Comparison of ENCODE assay signal across 2 fruit fly cellular contexts in genomic region chr3R:10868427-10868962, dm6.
A peak's percentile ranks its signal among the peaks of the same experiment; 100 is the strongest.
TF ChIP-seq lines count a peak whose summit lies in the region.

SelR (minus strand) TSS chr3R:10868642.
Tsp86D (plus strand) TSS chr3R:10868708.

TF ChIP-seq in whole organism, adult, 20 proteins besides CTCF, POLR2A, EP300 and RAD21 (continued from another document):
- TF ChIP-seq CG12768 (GFP tag; optimal IDR thresholded peaks at IDR 0.05; lab: Kevin White, UChicago) (peak; percentile 54), Hr96 (GFP tag; optimal IDR thresholded peaks at IDR 0.05; lab: Kevin White, UChicago) (no peak)

TF ChIP-seq in whole organism, embryonic, 481 proteins besides CTCF, POLR2A, EP300 and RAD21 (continued from another document and continues in another):
- peak; percentile 62 for TF ChIP-seq CHES-1-like (GFP tag; optimal IDR thresholded peaks at IDR 0.05; lab: Kevin White, UChicago)
- TF ChIP-seq CG10979 (tag; optimal IDR thresholded peaks at IDR 0.05; lab: Kevin White, UChicago) = peak; percentile 24
- TF ChIP-seq pho (GFP tag; optimal IDR thresholded peaks at IDR 0.05; lab: Kevin White, UChicago) = peak; percentile 22
- no peak for TF ChIP-seq CG1832 (GFP tag; optimal IDR thresholded peaks at IDR 0.05; lab: Kevin White, UChicago)
- peak; percentile 75 for TF ChIP-seq CG17829 (tag; optimal IDR thresholded peaks at IDR 0.05; lab: Kevin White, UChicago)
- no peak for TF ChIP-seq CG17612 (GFP tag; IDR thresholded peaks at IDR 0.05; lab: Robert Waterston, UW)
- peak; percentile 60 for TF ChIP-seq knrl (GFP tag; IDR thresholded peaks at IDR 0.05; lab: Robert Waterston, UW; ENCODE audit: partially characterized antibody)
- TF ChIP-seq Optix (GFP tag; IDR thresholded peaks at IDR 0.05; lab: Robert Waterston, UW) = 0 out of 3 replicates have a peak, but pooled peaks have one; percentile 33
- TF ChIP-seq CG1603 (tag; optimal IDR thresholded peaks at IDR 0.05; lab: Kevin White, UChicago) = peak; percentile 69
- TF ChIP-seq CG3726 (GFP tag; IDR thresholded peaks at IDR 0.05; lab: Robert Waterston, UW) = no peak
- TF ChIP-seq Med (GFP tag; lab: Kevin White, UChicago) = peak; percentile 95
- no peak; the same call in 1 of the 2 replicates for TF ChIP-seq Awh (GFP tag; IDR thresholded peaks at IDR 0.05; lab: Robert Waterston, UW)
- TF ChIP-seq CG42726 (GFP tag; IDR thresholded peaks at IDR 0.05; lab: Robert Waterston, UW; ENCODE audit: partially characterized antibody) = peak; percentile 72
- no peak for TF ChIP-seq zfh2 (GFP tag; optimal IDR thresholded peaks at IDR 0.05; lab: Kevin White, UChicago)
- no peak for TF ChIP-seq Atf3 (GFP tag; optimal IDR thresholded peaks at IDR 0.05; lab: Kevin White, UChicago)
- TF ChIP-seq pan (optimal IDR thresholded peaks at IDR 0.05; lab: Kevin White, UChicago) = no peak
- TF ChIP-seq pan (GFP tag; optimal IDR thresholded peaks at IDR 0.05 in 1 of 2, IDR thresholded peaks at IDR 0.05 in 1 of 2) = no peak
- TF ChIP-seq CG10543 (GFP tag; optimal IDR thresholded peaks at IDR 0.05; lab: Kevin White, UChicago) = peak; percentile 67
- 0 out of 2 replicates have a peak, but pooled peaks have one; percentile 11 for TF ChIP-seq Nf-YA (GFP tag; IDR thresholded peaks at IDR 0.05; lab: Robert Waterston, UW)
- peak; percentile 57 for TF ChIP-seq CG11504 (tag; optimal IDR thresholded peaks at IDR 0.05; lab: Kevin White, UChicago)
- no peak for TF ChIP-seq luna (GFP tag; optimal IDR thresholded peaks at IDR 0.05; lab: Kevin White, UChicago)
- peak; percentile 71 for TF ChIP-seq HmgZ (tag; optimal IDR thresholded peaks at IDR 0.05; lab: Kevin White, UChicago)
- TF ChIP-seq tx (GFP tag; optimal IDR thresholded peaks at IDR 0.05; lab: Kevin White, UChicago) = no peak
- TF ChIP-seq CG30020 (tag; optimal IDR thresholded peaks at IDR 0.05; lab: Kevin White, UChicago) = no peak
- TF ChIP-seq CG12769 (tag; optimal IDR thresholded peaks at IDR 0.05; lab: Kevin White, UChicago) = peak; percentile 15
- peak; percentile 22 for TF ChIP-seq CG7928 (GFP tag; optimal IDR thresholded peaks at IDR 0.05; lab: Kevin White, UChicago)
- TF ChIP-seq CG14965 (GFP tag; optimal IDR thresholded peaks at IDR 0.05; lab: Kevin White, UChicago; ENCODE audit: borderline replicate concordance) = no peak
- TF ChIP-seq Mes4 (GFP tag; optimal IDR thresholded peaks at IDR 0.05; lab: Kevin White, UChicago) = no peak
- TF ChIP-seq CG6813 (GFP tag; optimal IDR thresholded peaks at IDR 0.05; lab: Kevin White, UChicago) = no peak
- TF ChIP-seq gfzf (GFP tag; optimal IDR thresholded peaks at IDR 0.05; lab: Kevin White, UChicago) = peak; percentile 66
- no peak for TF ChIP-seq Ada2b (GFP tag; IDR thresholded peaks at IDR 0.05; lab: Robert Waterston, UW)
- peak; percentile 57 for TF ChIP-seq CG10267 (tag; optimal IDR thresholded peaks at IDR 0.05; lab: Kevin White, UChicago)
- TF ChIP-seq Usf (GFP tag; optimal IDR thresholded peaks at IDR 0.05; lab: Kevin White, UChicago) = no peak
- TF ChIP-seq CG2202 (tag; optimal IDR thresholded peaks at IDR 0.05; lab: Kevin White, UChicago) = no peak
- TF ChIP-seq CG7271 (tag; optimal IDR thresholded peaks at IDR 0.05; lab: Kevin White, UChicago) = peak; percentile 10
- TF ChIP-seq CG7963 (GFP tag; IDR thresholded peaks at IDR 0.05; lab: Robert Waterston, UW; ENCODE audit: partially characterized antibody) = peak; percentile 25; the same call in 1 of the 3 replicates
- peak; percentile 75 for TF ChIP-seq dm (GFP tag; optimal IDR thresholded peaks at IDR 0.05; lab: Kevin White, UChicago)
- TF ChIP-seq CG11085 (GFP tag; IDR thresholded peaks at IDR 0.05; lab: Robert Waterston, UW) = no peak
- TF ChIP-seq stwl (tag; optimal IDR thresholded peaks at IDR 0.05; lab: Kevin White, UChicago) = peak; percentile 75
- TF ChIP-seq CG11456 (GFP tag; IDR thresholded peaks at IDR 0.05; lab: Robert Waterston, UW) = no peak
- TF ChIP-seq bsh (GFP tag; optimal IDR thresholded peaks at IDR 0.05; lab: Kevin White, UChicago) = no peak
- TF ChIP-seq CG8089 (GFP tag; optimal IDR thresholded peaks at IDR 0.05; lab: Kevin White, UChicago) = no peak
- no peak for TF ChIP-seq NK7.1 (GFP tag; optimal IDR thresholded peaks at IDR 0.05; lab: Kevin White, UChicago)
- TF ChIP-seq CG15269 (tag; optimal IDR thresholded peaks at IDR 0.05; lab: Kevin White, UChicago) = peak; percentile 35
- TF ChIP-seq lbe (GFP tag; optimal IDR thresholded peaks at IDR 0.05; lab: Kevin White, UChicago) = no peak
- TF ChIP-seq jumu (GFP tag; optimal IDR thresholded peaks at IDR 0.05; lab: Kevin White, UChicago) = no peak
- TF ChIP-seq CG10366 (GFP tag; IDR thresholded peaks at IDR 0.05; lab: Robert Waterston, UW) = no peak
- no peak for TF ChIP-seq pros (GFP tag; optimal IDR thresholded peaks at IDR 0.05; lab: Kevin White, UChicago)
- TF ChIP-seq CG5245 (GFP tag; optimal IDR thresholded peaks at IDR 0.05; lab: Kevin White, UChicago) = no peak
- TF ChIP-seq inv (GFP tag; IDR thresholded peaks at IDR 0.05; lab: Robert Waterston, UW; ENCODE audit: partially characterized antibody) = peak; percentile 45; the same call in 1 of the 2 replicates
- TF ChIP-seq zen (tag; optimal IDR thresholded peaks at IDR 0.05; lab: Kevin White, UChicago) = peak; percentile 66
- no peak for TF ChIP-seq CG4282 (GFP tag; optimal IDR thresholded peaks at IDR 0.05; lab: Kevin White, UChicago)
- TF ChIP-seq pzg (GFP tag; optimal IDR thresholded peaks at IDR 0.05; lab: Kevin White, UChicago) = peak; percentile 97
- TF ChIP-seq tna (GFP tag; IDR thresholded peaks at IDR 0.05; lab: Robert Waterston, UW; ENCODE audit: partially characterized antibody) = no peak; the same call in none of the 2 replicates
- TF ChIP-seq prd (optimal IDR thresholded peaks at IDR 0.05; lab: Kevin White, UChicago) = no peak
- no peak for TF ChIP-seq prd (GFP tag; IDR thresholded peaks at IDR 0.05; lab: Robert Waterston, UW)
- TF ChIP-seq CG10565 (GFP tag; optimal IDR thresholded peaks at IDR 0.05; lab: Kevin White, UChicago) = no peak
- TF ChIP-seq CG8388 (GFP tag; optimal IDR thresholded peaks at IDR 0.05; lab: Kevin White, UChicago) = no peak
- TF ChIP-seq CG8924 (tag; optimal IDR thresholded peaks at IDR 0.05; lab: Kevin White, UChicago) = peak; percentile 64
- TF ChIP-seq Scr (GFP tag; IDR thresholded peaks at IDR 0.05; lab: Robert Waterston, UW; ENCODE audit: partially characterized antibody) = peak; percentile 68
- TF ChIP-seq CG7745 (tag; optimal IDR thresholded peaks at IDR 0.05; lab: Kevin White, UChicago) = no peak
- TF ChIP-seq CG9609 (GFP tag; optimal IDR thresholded peaks at IDR 0.05; lab: Kevin White, UChicago) = no peak
- TF ChIP-seq CG9817 (tag; optimal IDR thresholded peaks at IDR 0.05; lab: Kevin White, UChicago) = no peak
- no peak for TF ChIP-seq Hmx (GFP tag; optimal IDR thresholded peaks at IDR 0.05; lab: Kevin White, UChicago)
- TF ChIP-seq CG32532 (GFP tag; IDR thresholded peaks at IDR 0.05; lab: Robert Waterston, UW) = peak; percentile 57; the same call in 1 of the 2 replicates
- no peak for TF ChIP-seq CG5180 (GFP tag; optimal IDR thresholded peaks at IDR 0.05; lab: Kevin White, UChicago)
- TF ChIP-seq ems (GFP tag; optimal IDR thresholded peaks at IDR 0.05; lab: Kevin White, UChicago) = no peak
- TF ChIP-seq CG7786 (GFP tag; optimal IDR thresholded peaks at IDR 0.05; lab: Kevin White, UChicago) = no peak
- no peak for TF ChIP-seq dati (GFP tag; IDR thresholded peaks at IDR 0.05; lab: Robert Waterston, UW)
- no peak for TF ChIP-seq klu (GFP tag; IDR thresholded peaks at IDR 0.05; lab: Robert Waterston, UW)
- TF ChIP-seq seq (GFP tag; IDR thresholded peaks at IDR 0.05; lab: Robert Waterston, UW) = no peak
- no peak for TF ChIP-seq Kr (GFP tag; optimal IDR thresholded peaks at IDR 0.05; lab: Kevin White, UChicago)
- no peak for TF ChIP-seq CG6654 (GFP tag; optimal IDR thresholded peaks at IDR 0.05; lab: Kevin White, UChicago)
- TF ChIP-seq HLH54F (GFP tag; optimal IDR thresholded peaks at IDR 0.05; lab: Kevin White, UChicago) = no peak
- TF ChIP-seq CG11723 (GFP tag; optimal IDR thresholded peaks at IDR 0.05; lab: Kevin White, UChicago) = peak; percentile 29
- TF ChIP-seq Tbp (GFP tag; optimal IDR thresholded peaks at IDR 0.05; lab: Kevin White, UChicago) = no peak
- TF ChIP-seq ssp (GFP tag; IDR thresholded peaks at IDR 0.05; lab: Robert Waterston, UW) = no peak
- TF ChIP-seq Nf-YB (GFP tag; optimal IDR thresholded peaks at IDR 0.05; lab: Kevin White, UChicago) = peak; percentile 7
- TF ChIP-seq CG32772 (GFP tag; IDR thresholded peaks at IDR 0.05; lab: Robert Waterston, UW) = no peak
- TF ChIP-seq gcm2 (GFP tag; optimal IDR thresholded peaks at IDR 0.05; lab: Kevin White, UChicago) = no peak
- TF ChIP-seq fru (optimal IDR thresholded peaks at IDR 0.05; lab: Kevin White, UChicago) = no peak
- peak; percentile 99 for TF ChIP-seq CG4854 (GFP tag; optimal IDR thresholded peaks at IDR 0.05; lab: Kevin White, UChicago)
- TF ChIP-seq h (optimal IDR thresholded peaks at IDR 0.05; lab: Kevin White, UChicago) = no peak
- no peak for TF ChIP-seq Mad (GFP tag; optimal IDR thresholded peaks at IDR 0.05; lab: Kevin White, UChicago)
- TF ChIP-seq TFAM (GFP tag; optimal IDR thresholded peaks at IDR 0.05; lab: Kevin White, UChicago) = no peak
- TF ChIP-seq CG13424 (tag; optimal IDR thresholded peaks at IDR 0.05; lab: Kevin White, UChicago) = no peak
- peak; percentile 69 for TF ChIP-seq salm (tag; optimal IDR thresholded peaks at IDR 0.05; lab: Kevin White, UChicago)
- TF ChIP-seq CG17361 (GFP tag; IDR thresholded peaks at IDR 0.05; lab: Robert Waterston, UW) = no peak
- TF ChIP-seq scrt (GFP tag; optimal IDR thresholded peaks at IDR 0.05; lab: Kevin White, UChicago) = peak; percentile 45
- TF ChIP-seq CG13296 (GFP tag; optimal IDR thresholded peaks at IDR 0.05; lab: Kevin White, UChicago) = peak; percentile 73
- peak; percentile 25 for TF ChIP-seq NfI (GFP tag; optimal IDR thresholded peaks at IDR 0.05; lab: Kevin White, UChicago)
- TF ChIP-seq cato (GFP tag; optimal IDR thresholded peaks at IDR 0.05; lab: Kevin White, UChicago; ENCODE audit: borderline replicate concordance) = no peak
- no peak for TF ChIP-seq CG7556 (GFP tag; optimal IDR thresholded peaks at IDR 0.05; lab: Kevin White, UChicago)
- TF ChIP-seq cwo (GFP tag; optimal IDR thresholded peaks at IDR 0.05; lab: Kevin White, UChicago) = peak; percentile 47
- TF ChIP-seq Dip3 (GFP tag; optimal IDR thresholded peaks at IDR 0.05; lab: Kevin White, UChicago) = no peak
- peak in 1 of 2 experiments; percentile 77 for TF ChIP-seq Pdp1 (GFP tag; optimal IDR thresholded peaks at IDR 0.05; lab: Kevin White, UChicago)
- TF ChIP-seq insv (GFP tag; optimal IDR thresholded peaks at IDR 0.05; lab: Kevin White, UChicago) = peak in 1 of 2 experiments; percentile 35
- no peak for TF ChIP-seq pb (GFP tag; optimal IDR thresholded peaks at IDR 0.05; lab: Kevin White, UChicago)
- peak; percentile 17 for TF ChIP-seq HHEX (GFP tag; optimal IDR thresholded peaks at IDR 0.05; lab: Kevin White, UChicago)
- TF ChIP-seq Asciz (GFP tag; optimal IDR thresholded peaks at IDR 0.05; lab: Kevin White, UChicago) = peak; percentile 1
- TF ChIP-seq dpn (GFP tag; optimal IDR thresholded peaks at IDR 0.05; lab: Kevin White, UChicago) = no peak
- TF ChIP-seq Bgb (GFP tag; IDR thresholded peaks at IDR 0.05; lab: Robert Waterston, UW; ENCODE audit: partially characterized antibody) = peak; percentile 74
- peak; percentile 84 for TF ChIP-seq B-H2 (GFP tag; optimal IDR thresholded peaks at IDR 0.05; lab: Kevin White, UChicago)
- TF ChIP-seq CG5953 (GFP tag; IDR thresholded peaks at IDR 0.05; lab: Robert Waterston, UW) = no peak
- no peak for TF ChIP-seq H15 (GFP tag; IDR thresholded peaks at IDR 0.05; lab: Robert Waterston, UW)
- no peak for TF ChIP-seq Camta (GFP tag; optimal IDR thresholded peaks at IDR 0.05; lab: Kevin White, UChicago)
- TF ChIP-seq CG34224 (GFP tag; IDR thresholded peaks at IDR 0.05; lab: Robert Waterston, UW; ENCODE audit: partially characterized antibody) = peak; percentile 73; the same call in 2 of the 3 replicates
- peak; percentile 26; the same call in 1 of the 2 replicates for TF ChIP-seq Adf1 (GFP tag; IDR thresholded peaks at IDR 0.05; lab: Robert Waterston, UW)
- no peak for TF ChIP-seq Dfd (GFP tag; optimal IDR thresholded peaks at IDR 0.05; lab: Kevin White, UChicago)
- TF ChIP-seq sens-2 (GFP tag; IDR thresholded peaks at IDR 0.05; lab: Robert Waterston, UW) = no peak
- peak; percentile 21; the same call in 1 of the 2 replicates for TF ChIP-seq Ptx1 (GFP tag; IDR thresholded peaks at IDR 0.05; lab: Robert Waterston, UW)
- TF ChIP-seq gcm (GFP tag; optimal IDR thresholded peaks at IDR 0.05; lab: Kevin White, UChicago) = peak; percentile 66
- TF ChIP-seq Spps (tag; optimal IDR thresholded peaks at IDR 0.05; lab: Kevin White, UChicago) = no peak
- TF ChIP-seq CG11560 (tag; IDR thresholded peaks at IDR 0.05; lab: Robert Waterston, UW) = no peak
- TF ChIP-seq ara (GFP tag; IDR thresholded peaks at IDR 0.05; lab: Robert Waterston, UW) = no peak
- TF ChIP-seq sc (optimal IDR thresholded peaks at IDR 0.05; lab: Kevin White, UChicago) = no peak
- TF ChIP-seq sc (GFP tag; optimal IDR thresholded peaks at IDR 0.05; lab: Kevin White, UChicago) = no peak
- no peak for TF ChIP-seq CG10462 (GFP tag; optimal IDR thresholded peaks at IDR 0.05; lab: Kevin White, UChicago)
- no peak for TF ChIP-seq Xrp1 (GFP tag; IDR thresholded peaks at IDR 0.05; lab: Robert Waterston, UW)
- no peak for TF ChIP-seq mld (GFP tag; IDR thresholded peaks at IDR 0.05; lab: Robert Waterston, UW; ENCODE audit: partially characterized antibody)
- peak in 1 of 2 experiments; percentile 8 for TF ChIP-seq tll (GFP tag; optimal IDR thresholded peaks at IDR 0.05; lab: Kevin White, UChicago)
- TF ChIP-seq odd (GFP tag; optimal IDR thresholded peaks at IDR 0.05; lab: Kevin White, UChicago) = peak; percentile 35
- no peak for TF ChIP-seq CG3163 (GFP tag; optimal IDR thresholded peaks at IDR 0.05; lab: Kevin White, UChicago)
- no peak for TF ChIP-seq pita (GFP tag; optimal IDR thresholded peaks at IDR 0.05; lab: Kevin White, UChicago)
- peak; percentile 61 for TF ChIP-seq hkb (optimal IDR thresholded peaks at IDR 0.05; lab: Kevin White, UChicago)
- TF ChIP-seq hkb (GFP tag; IDR thresholded peaks at IDR 0.05; lab: Robert Waterston, UW) = no peak
- peak; percentile 28; the same call in 2 of the 3 replicates for TF ChIP-seq Dbx (GFP tag; IDR thresholded peaks at IDR 0.05; lab: Robert Waterston, UW)
- peak; percentile 25 for TF ChIP-seq run (tag; optimal IDR thresholded peaks at IDR 0.05; lab: Kevin White, UChicago)
- TF ChIP-seq Ravus (GFP tag; IDR thresholded peaks at IDR 0.05; lab: Robert Waterston, UW) = no peak
- no peak for TF ChIP-seq croc (GFP tag; conservative IDR thresholded peaks at IDR 0.05; lab: Robert Waterston, UW)
- no peak for TF ChIP-seq HmgD (GFP tag; optimal IDR thresholded peaks at IDR 0.05; lab: Kevin White, UChicago)
